Fruit fly (Drosophila melanogaster): Measurements from ENCODE around the gene CG2100.

Gene CG2100

DNA sequence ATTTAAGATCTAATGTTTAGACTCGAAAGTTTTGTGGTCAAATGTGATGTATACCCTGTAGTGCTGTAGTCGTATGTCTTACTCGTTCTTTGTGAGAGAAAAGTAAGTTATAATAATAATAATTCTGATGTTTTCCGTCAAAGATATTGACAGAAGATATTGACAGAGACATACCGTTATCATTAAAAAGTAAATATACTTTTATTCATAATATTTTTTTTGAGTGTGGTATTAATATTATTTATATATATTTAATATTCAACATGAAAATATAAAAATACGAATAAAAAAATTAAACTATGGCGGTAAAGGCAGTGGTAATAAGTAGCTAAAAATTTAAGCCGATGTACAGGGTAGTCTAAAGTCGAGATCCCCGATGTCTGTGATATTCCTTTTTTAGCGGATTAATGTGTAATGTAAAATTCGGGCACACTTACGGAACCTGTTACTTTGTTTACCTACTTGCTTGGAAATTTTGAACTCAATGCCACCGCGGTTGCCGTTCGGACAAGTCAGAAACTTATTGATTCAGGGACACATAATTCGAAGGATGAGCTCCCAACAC lies at the start of gene CG2100, which contains the start of gene CG1236 (continued):
- TF ChIP-seq jumu (GFP tag; optimal IDR thresholded peaks at IDR 0.05) (no peak), CG10321 (GFP tag; IDR thresholded peaks at IDR 0.05) (no peak), CG2202 (tag; optimal IDR thresholded peaks at IDR 0.05) (peak; percentile 38), CG17186 (GFP tag; optimal IDR thresholded peaks at IDR 0.05) (peak; percentile 2), amos (GFP tag; IDR thresholded peaks at IDR 0.05; ENCODE audit: partially characterized antibody) (no peak), CG3726 (GFP tag; IDR thresholded peaks at IDR 0.05) (peak; percentile 73; the same call in 2 of the 3 replicates), corto (GFP tag; optimal IDR thresholded peaks at IDR 0.05) (no peak), CG5953 (GFP tag; IDR thresholded peaks at IDR 0.05) (peak; percentile 62), trh (GFP tag; optimal IDR thresholded peaks at IDR 0.05) (peak; percentile 55), CG11398 (GFP tag; optimal IDR thresholded peaks at IDR 0.05) (peak; percentile 16), CG30020 (tag; optimal IDR thresholded peaks at IDR 0.05) (peak; percentile 70), CG18011 (GFP tag; optimal IDR thresholded peaks at IDR 0.05) (peak; percentile 37), nmo (GFP tag; optimal IDR thresholded peaks at IDR 0.05) (peak; percentile 95), kah (GFP tag; optimal IDR thresholded peaks at IDR 0.05) (peak; percentile 85), Myb (GFP tag; optimal IDR thresholded peaks at IDR 0.05) (peak; percentile 32), fru (optimal IDR thresholded peaks at IDR 0.05) (no peak), maf-S (GFP tag; optimal IDR thresholded peaks at IDR 0.05) (no peak), Drgx (GFP tag; IDR thresholded peaks at IDR 0.05) (peak; percentile 77), grn (GFP tag; optimal IDR thresholded peaks at IDR 0.05) (no peak), CG13123 (GFP tag; optimal IDR thresholded peaks at IDR 0.05) (peak; percentile 27), CG2116 (GFP tag; optimal IDR thresholded peaks at IDR 0.05) (peak; percentile 69), Gug (GFP tag; IDR thresholded peaks at IDR 0.05) (peak; percentile 68; the same call in 3 of the 4 replicates), Gsc (GFP tag; IDR thresholded peaks at IDR 0.05) (no peak), ro (GFP tag; IDR thresholded peaks at IDR 0.05) (no peak; the same call in 1 of the 2 replicates), HLH4C (GFP tag; IDR thresholded peaks at IDR 0.05; ENCODE audit: partially characterized antibody) (no peak), Side (GFP tag; optimal IDR thresholded peaks at IDR 0.05) (no peak), CG3995 (GFP tag; optimal IDR thresholded peaks at IDR 0.05) (peak; percentile 45), zf30C (GFP tag; optimal IDR thresholded peaks at IDR 0.05) (no peak), Sox102F (GFP tag; optimal IDR thresholded peaks at IDR 0.05) (peak; percentile 90), Adf1 (GFP tag; IDR thresholded peaks at IDR 0.05) (peak; percentile 40; the same call in 1 of the 2 replicates), NC2β (GFP tag; optimal IDR thresholded peaks at IDR 0.05) (peak; percentile 30), zen2 (GFP tag; IDR thresholded peaks at IDR 0.05; ENCODE audit: partially characterized antibody) (no peak), CG11695 (GFP tag; IDR thresholded peaks at IDR 0.05) (peak; percentile 87), CG10565 (GFP tag; optimal IDR thresholded peaks at IDR 0.05) (peak; percentile 19), kay (GFP tag; optimal IDR thresholded peaks at IDR 0.05) (peak; percentile 24), CG17328 (GFP tag; IDR thresholded peaks at IDR 0.05) (peak; percentile 66), cg (GFP tag; optimal IDR thresholded peaks at IDR 0.05) (no peak), CrebB (tag; optimal IDR thresholded peaks at IDR 0.05) (peak; percentile 36), CG9932 (GFP tag; IDR thresholded peaks at IDR 0.05) (peak; percentile 74), toy (GFP tag; IDR thresholded peaks at IDR 0.05) (0 out of 2 replicates have a peak, but pooled peaks have one; percentile 39), yki (optimal IDR thresholded peaks at IDR 0.05) (no peak), Chrac-16 (GFP tag; optimal IDR thresholded peaks at IDR 0.05) (peak; percentile 73), Ssrp (tag; optimal IDR thresholded peaks at IDR 0.05) (peak; percentile 90), CG8281 (tag; optimal IDR thresholded peaks at IDR 0.05) (no peak), CG9876 (GFP tag; optimal IDR thresholded peaks at IDR 0.05) (peak; percentile 11), H2.0 (GFP tag; IDR thresholded peaks at IDR 0.05) (peak; percentile 63), CG12104 (GFP tag; optimal IDR thresholded peaks at IDR 0.05) (peak; percentile 71), CG1603 (tag; optimal IDR thresholded peaks at IDR 0.05) (no peak), cas (GFP tag; IDR thresholded peaks at IDR 0.05) (peak; percentile 46; the same call in 1 of the 2 replicates), Scr (GFP tag; IDR thresholded peaks at IDR 0.05; ENCODE audit: partially characterized antibody) (no peak), ase (GFP tag; IDR thresholded peaks at IDR 0.05) (peak; percentile 74)

Data from whole organism, embryonic.